Fruit fly (Drosophila melanogaster) whole organism, embryonic: ENCODE measurements around the gene Ublcp1.

Experiments used
- ATbp ChIP-seq: fragments of 200-800 bp; sonication (Bioruptor generic); optimal IDR thresholded peaks from 2 replicates; lab custom pipeline; 2017; ENCODE audit warnings: missing biosample characterization, mild to moderate bottlenecking, missing genetic modification characterization, missing genetic modification reagents
- B-H2 ChIP-seq: fragments of 200-800 bp; sonication (Bioruptor generic); optimal IDR thresholded peaks from 2 replicates; lab custom pipeline; 2018; ENCODE audit warnings: missing biosample characterization, mild to moderate bottlenecking, missing genetic modification characterization
- Bdp1 ChIP-seq: fragments of 200-800 bp; sonication (Bioruptor generic); optimal IDR thresholded peaks from 3 replicates; lab custom pipeline; 2016; ENCODE audit warnings: missing biosample characterization, missing genetic modification characterization
- CG10274 ChIP-seq: fragments of 200-800 bp; sonication (Bioruptor generic); optimal IDR thresholded peaks from 3 replicates; lab custom pipeline; 2017; ENCODE audit warnings: missing biosample characterization, mild to moderate bottlenecking, missing genetic modification characterization
- CG10565 ChIP-seq: fragments of 200-800 bp; sonication (Bioruptor generic); optimal IDR thresholded peaks from 3 replicates; lab custom pipeline; 2016; ENCODE audit warnings: missing biosample characterization, mild to moderate bottlenecking, missing genetic modification characterization
- CG10979 ChIP-seq: fragments of 200-800 bp; sonication (Bioruptor generic); optimal IDR thresholded peaks from 2 replicates; lab custom pipeline; 2018; ENCODE audit warnings: missing biosample characterization, mild to moderate bottlenecking, missing genetic modification characterization, moderate library complexity
- CG12071 ChIP-seq: fragments of 200-800 bp; sonication (Bioruptor generic); optimal IDR thresholded peaks from 3 replicates; lab custom pipeline; 2018; ENCODE audit warnings: missing biosample characterization, mild to moderate bottlenecking, missing genetic modification characterization
- CG12942 ChIP-seq: fragments of 200-800 bp; sonication (Bioruptor generic); optimal IDR thresholded peaks from 3 replicates; lab custom pipeline; 2016; ENCODE audit warnings: missing biosample characterization, missing genetic modification characterization
- CG14667 ChIP-seq: fragments of 200-800 bp; sonication (Bioruptor generic); IDR thresholded peaks from 2 replicates; pipeline ENCODE4 v1.3.6; 2022; ENCODE audit warnings: missing biosample characterization, missing genetic modification characterization
- CG15601 ChIP-seq: fragments of 200-800 bp; sonication (Bioruptor generic); optimal IDR thresholded peaks from 3 replicates; lab custom pipeline; 2019; ENCODE audit warnings: missing biosample characterization, mild to moderate bottlenecking, missing genetic modification characterization, moderate library complexity
- CG16779 ChIP-seq: fragments of 200-800 bp; sonication (Bioruptor generic); IDR thresholded peaks from 2 replicates; pipeline ENCODE4 v1.3.6; 2022; ENCODE audit warnings: missing biosample characterization, missing genetic modification characterization
- CG2120 ChIP-seq: fragments of 200-800 bp; sonication (Bioruptor generic); optimal IDR thresholded peaks from 3 replicates; lab custom pipeline; 2016; ENCODE audit warnings: missing biosample characterization, missing genetic modification characterization
- CG3065 ChIP-seq: fragments of 200-800 bp; sonication (Bioruptor generic); optimal IDR thresholded peaks from 2 replicates; lab custom pipeline; 2016; ENCODE audit warnings: missing biosample characterization, missing genetic modification characterization
- CG32532 ChIP-seq: fragments of 200-800 bp; sonication (Bioruptor generic); IDR thresholded peaks from 2 replicates; pipeline ENCODE4 v1.3.6; 2022; ENCODE audit warnings: missing biosample characterization, missing genetic modification characterization
- CG3281 ChIP-seq: fragments of 200-800 bp; sonication (Bioruptor generic); optimal IDR thresholded peaks from 3 replicates; lab custom pipeline; 2017; ENCODE audit warnings: missing biosample characterization, mild to moderate bottlenecking, missing genetic modification characterization
- CG4282 ChIP-seq: fragments of 200-800 bp; sonication (Bioruptor generic); optimal IDR thresholded peaks from 2 replicates; lab custom pipeline; 2016; ENCODE audit warnings: missing biosample characterization, missing genetic modification characterization
- CG4360 ChIP-seq: fragments of 200-800 bp; sonication (Bioruptor generic); IDR thresholded peaks from 2 replicates; pipeline ENCODE4 v1.3.6; 2022; ENCODE audit warnings: missing biosample characterization, missing genetic modification characterization
- CG43689 ChIP-seq: fragments of 200-800 bp; sonication (Bioruptor generic); IDR thresholded peaks from 2 replicates; pipeline ENCODE4 v1.3.6; 2022; ENCODE audit warnings: missing biosample characterization, missing genetic modification characterization
- CG4854 ChIP-seq: fragments of 200-800 bp; sonication (Bioruptor generic); optimal IDR thresholded peaks from 2 replicates; lab custom pipeline; 2016; ENCODE audit warnings: missing biosample characterization, missing genetic modification characterization, inconsistent platforms
- CG7556 ChIP-seq: fragments of 200-800 bp; sonication (Bioruptor generic); optimal IDR thresholded peaks from 2 replicates; lab custom pipeline; 2017; ENCODE audit warnings: missing biosample characterization, mild to moderate bottlenecking, missing genetic modification characterization
- CG8359 ChIP-seq: fragments of 200-800 bp; sonication (Bioruptor generic); optimal IDR thresholded peaks from 2 replicates; lab custom pipeline; 2017; ENCODE audit warnings: missing biosample characterization, mild to moderate bottlenecking, missing genetic modification characterization, borderline replicate concordance
- CG8478 ChIP-seq: fragments of >200 bp; optimal IDR thresholded peaks from 2 replicates; lab custom pipeline; 2018
- CG9876 ChIP-seq: fragments of 200-800 bp; sonication (Bioruptor generic); optimal IDR thresholded peaks from 2 replicates; lab custom pipeline; 2016; ENCODE audit warnings: missing biosample characterization, missing genetic modification characterization
- CrebB ChIP-seq: fragments of 200-800 bp; sonication (Bioruptor generic); optimal IDR thresholded peaks from 3 replicates; lab custom pipeline; 2018; ENCODE audit warnings: missing biosample characterization, mild to moderate bottlenecking, missing genetic modification characterization
- Dad ChIP-seq: fragments of 200-800 bp; sonication (Bioruptor generic); optimal IDR thresholded peaks from 3 replicates; lab custom pipeline; 2016; ENCODE audit warnings: missing biosample characterization, missing genetic modification characterization
- Doc2 ChIP-seq: fragments of 200-800 bp; sonication (Bioruptor generic); IDR thresholded peaks from 2 replicates; pipeline ENCODE4 v1.3.6; 2022; ENCODE audit warnings: missing biosample characterization, missing genetic modification characterization
- Elba2 ChIP-seq: fragments of 200-800 bp; sonication (Bioruptor generic); optimal IDR thresholded peaks from 3 replicates; lab custom pipeline; 2016; ENCODE audit warnings: missing biosample characterization, missing genetic modification characterization
- Lim3 ChIP-seq: fragments of 200-800 bp; sonication (Bioruptor generic); IDR thresholded peaks from 2 replicates; pipeline ENCODE4 v1.3.6; 2022; ENCODE audit warnings: missing biosample characterization, missing genetic modification characterization
- Med ChIP-seq: fragments of 200-800 bp; sonication (Bioruptor generic); peaks from one replicate; lab custom pipeline; 2016; ENCODE audit warnings: missing biosample characterization, missing genetic modification characterization, mild to moderate bottlenecking, inconsistent platforms, moderate library complexity
- NK7.1 ChIP-seq: fragments of 200-800 bp; sonication (Bioruptor generic); optimal IDR thresholded peaks from 3 replicates; lab custom pipeline; 2016; ENCODE audit warnings: missing biosample characterization, missing genetic modification characterization
- Ptx1 ChIP-seq: fragments of 200-800 bp; sonication (Bioruptor generic); IDR thresholded peaks from 2 replicates; pipeline ENCODE4 v1.3.6; 2022; ENCODE audit warnings: missing biosample characterization, missing genetic modification characterization
- Ravus ChIP-seq: fragments of 200-800 bp; sonication (Bioruptor generic); IDR thresholded peaks from 2 replicates; pipeline ENCODE4 v1.3.6; 2022; ENCODE audit warnings: missing biosample characterization, missing genetic modification characterization
- Ssrp ChIP-seq: fragments of 200-800 bp; sonication (Bioruptor generic); optimal IDR thresholded peaks from 2 replicates; lab custom pipeline; 2018; ENCODE audit warnings: missing biosample characterization, mild to moderate bottlenecking, missing genetic modification characterization, moderate library complexity
- Vsx1 ChIP-seq: fragments of 200-800 bp; sonication (Bioruptor generic); optimal IDR thresholded peaks from 2 replicates; lab custom pipeline; 2017; ENCODE audit warnings: missing biosample characterization, mild to moderate bottlenecking, missing genetic modification characterization, missing genetic modification reagents
- chn ChIP-seq: fragments of 200-800 bp; sonication (Bioruptor generic); optimal IDR thresholded peaks from 2 replicates; lab custom pipeline; 2016; ENCODE audit warnings: missing biosample characterization, missing genetic modification characterization
- crc ChIP-seq: fragments of 200-800 bp; sonication (Bioruptor generic); optimal IDR thresholded peaks from 2 replicates; lab custom pipeline; 2016; ENCODE audit warnings: missing biosample characterization, missing genetic modification characterization
- croc ChIP-seq: fragments of 200-800 bp; sonication (Bioruptor generic); conservative IDR thresholded peaks from 3 replicates; pipeline ENCODE4 v1.3.6; 2022; ENCODE audit warnings: missing biosample characterization, missing genetic modification characterization
- da ChIP-seq: fragments of 200-800 bp; sonication (Bioruptor generic); optimal IDR thresholded peaks from 2 replicates; lab custom pipeline; 2016; ENCODE audit warnings: missing biosample characterization, missing genetic modification characterization
- dati ChIP-seq: fragments of 200-800 bp; sonication (Bioruptor generic); IDR thresholded peaks from 2 replicates; pipeline ENCODE4 v1.3.6; 2022; ENCODE audit warnings: missing biosample characterization, missing genetic modification characterization
- dmrt11E ChIP-seq: fragments of 200-800 bp; sonication (Bioruptor generic); optimal IDR thresholded peaks from 3 replicates; lab custom pipeline; 2018; ENCODE audit warnings: missing biosample characterization, mild to moderate bottlenecking, missing genetic modification characterization, moderate library complexity
- her ChIP-seq: fragments of 200-800 bp; sonication (Bioruptor generic); optimal IDR thresholded peaks from 2 replicates; lab custom pipeline; 2016; ENCODE audit warnings: missing biosample characterization, missing genetic modification characterization
- klu ChIP-seq: fragments of 200-800 bp; sonication (Bioruptor generic); IDR thresholded peaks from 2 replicates; pipeline ENCODE4 v1.3.6; 2022; ENCODE audit warnings: missing biosample characterization, missing genetic modification characterization
- lov ChIP-seq, 2 experiments: fragments of 200-800 bp in 1 of 2; fragments of >200 bp in 1 of 2; sonication (Bioruptor generic) in 1 of 2; IDR thresholded peaks in 1 of 2; optimal IDR thresholded peaks in 1 of 2; 2 replicates in 1 of 2; 3 replicates in 1 of 2; pipeline versions ENCODE4 v1.3.6 to Lab custom; 2017 to 2022; ENCODE audit warnings: missing biosample characterization in 1 of 2, missing genetic modification characterization in 1 of 2
- mirr ChIP-seq: fragments of 200-800 bp; sonication (Bioruptor generic); optimal IDR thresholded peaks from 3 replicates; lab custom pipeline; 2018; ENCODE audit warnings: missing biosample characterization, mild to moderate bottlenecking, missing genetic modification characterization
- pan ChIP-seq, 4 experiments: fragments of >200 bp in 3 of 4; fragments of 200-800 bp in 1 of 4; sonication (Bioruptor generic) in 1 of 4; optimal IDR thresholded peaks in 3 of 4; IDR thresholded peaks in 1 of 4; 2 replicates each; pipeline versions ENCODE4 v1.3.6 to Lab custom; 2017 to 2022; ENCODE audit warnings: missing biosample characterization in 2 of 4, missing genetic modification characterization in 2 of 4, mixed read lengths in 1 of 4
- prd ChIP-seq, 3 experiments: fragments of >200 bp in 2 of 3; fragments of 200-800 bp in 1 of 3; sonication (Bioruptor generic) in 1 of 3; optimal IDR thresholded peaks in 2 of 3; IDR thresholded peaks in 1 of 3; 2 replicates in 2 of 3; 3 replicates in 1 of 3; pipeline versions ENCODE4 v1.3.6 to Lab custom; 2017 to 2022; ENCODE audit warnings: missing biosample characterization in 1 of 3, missing genetic modification characterization in 1 of 3
- ro ChIP-seq: fragments of 200-800 bp; sonication (Bioruptor generic); IDR thresholded peaks from 2 replicates; pipeline ENCODE4 v1.3.6; 2022; ENCODE audit warnings: missing biosample characterization, missing genetic modification characterization
- sc ChIP-seq, 3 experiments: fragments of >200 bp in 2 of 3; fragments of 200-800 bp in 1 of 3; sonication (Bioruptor generic) in 1 of 3; optimal IDR thresholded peaks; 2 replicates in 2 of 3; 3 replicates in 1 of 3; lab custom pipeline; 2017; ENCODE audit warnings: mild to moderate bottlenecking in 1 of 3, missing biosample characterization in 1 of 3, missing genetic modification characterization in 1 of 3, missing genetic modification reagents in 1 of 3
- slp2 ChIP-seq: fragments of 200-800 bp; sonication (Bioruptor generic); optimal IDR thresholded peaks from 2 replicates; lab custom pipeline; 2016; ENCODE audit warnings: missing biosample characterization, missing genetic modification characterization

The Ublcp1 gene

DNA sequence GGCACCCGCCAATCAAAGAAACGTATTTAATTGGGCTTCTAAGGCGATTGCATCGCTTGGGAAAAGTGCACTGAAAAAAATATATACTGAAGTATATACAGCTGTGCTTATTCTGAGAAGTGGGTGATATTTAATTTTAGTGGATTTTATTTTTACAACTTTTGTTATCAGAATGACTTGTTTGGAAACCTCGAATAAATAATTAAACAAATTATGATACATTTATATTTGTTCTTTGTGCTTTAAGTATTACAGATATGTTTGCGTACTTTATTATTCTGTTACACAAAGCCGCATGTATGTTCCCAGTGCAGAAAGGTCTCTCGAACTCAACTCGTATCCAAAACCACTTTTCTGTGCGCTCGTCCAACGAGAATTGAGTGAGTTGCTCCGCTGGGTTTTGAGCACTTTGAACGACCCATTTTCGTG lies 12.6 kb upstream of the Ublcp1 start (continued):
- TF ChIP-seq ATbp (GFP tag; lab: Kevin White, UChicago) (peak; percentile 81), klu (GFP tag; lab: Robert Waterston, UW) (peak; percentile 35; the same call in 1 of the 2 replicates), Med (GFP tag; lab: Kevin White, UChicago) (peak; percentile 71), CG7556 (GFP tag; lab: Kevin White, UChicago) (peak; percentile 84), CG15601 (tag; lab: Kevin White, UChicago) (peak; percentile 76), CG10274 (GFP tag; lab: Kevin White, UChicago) (peak; percentile 43), Dad (GFP tag; lab: Kevin White, UChicago) (no peak), Bdp1 (no peak), dati (GFP tag; lab: Robert Waterston, UW) (peak; percentile 41; the same call in 1 of the 2 replicates), CrebB (peak; percentile 39), lov (optimal IDR thresholded peaks at IDR 0.05; lab: Kevin White, UChicago) (no peak), lov (GFP tag; IDR thresholded peaks at IDR 0.05; lab: Robert Waterston, UW) (no peak), CG2120 (peak; percentile 57), NK7.1 (GFP tag; lab: Kevin White, UChicago) (peak; percentile 28), croc (GFP tag; lab: Robert Waterston, UW) (peak; percentile 66; the same call in 2 of the 3 replicates), CG9876 (GFP tag; lab: Kevin White, UChicago) (no peak), CG10565 (no peak), B-H2 (GFP tag; lab: Kevin White, UChicago) (no peak), CG14667 (GFP tag; lab: Robert Waterston, UW) (peak; percentile 43; the same call in 1 of the 2 replicates), Vsx1 (peak; percentile 73), prd (optimal IDR thresholded peaks at IDR 0.05; lab: Kevin White, UChicago) (no peak), prd (GFP tag; IDR thresholded peaks at IDR 0.05; lab: Robert Waterston, UW) (peak; percentile 75), slp2 (GFP tag; lab: Kevin White, UChicago) (peak; percentile 46), CG4360 (no peak), Lim3 (GFP tag; lab: Robert Waterston, UW) (0 out of 2 replicates have a peak, but pooled peaks have one; percentile 22), CG3065 (GFP tag; lab: Kevin White, UChicago) (no peak), CG12942 (GFP tag; lab: Kevin White, UChicago) (peak; percentile 56), CG10979 (peak; percentile 85), mirr (no peak), pan (optimal IDR thresholded peaks at IDR 0.05; lab: Kevin White, UChicago) (no peak), pan (GFP tag; optimal IDR thresholded peaks at IDR 0.05 in 1 of 2, IDR thresholded peaks at IDR 0.05 in 1 of 2) (peak in 1 of 2 experiments; percentile 53), CG32532 (peak; percentile 60), chn (peak; percentile 31), dmrt11E (peak; percentile 3), da (GFP tag; lab: Kevin White, UChicago) (no peak), CG4854 (GFP tag; lab: Kevin White, UChicago) (peak; percentile 33), Ptx1 (GFP tag; lab: Robert Waterston, UW) (peak; percentile 76), CG8359 (GFP tag; lab: Kevin White, UChicago) (no peak), CG16779 (GFP tag; lab: Robert Waterston, UW) (no peak), sc (optimal IDR thresholded peaks at IDR 0.05; lab: Kevin White, UChicago) (no peak), sc (GFP tag; optimal IDR thresholded peaks at IDR 0.05; lab: Kevin White, UChicago) (peak; percentile 62), Ssrp (peak; percentile 79), Elba2 (GFP tag; lab: Kevin White, UChicago) (no peak), her (GFP tag; lab: Kevin White, UChicago) (no peak), CG3281 (GFP tag; lab: Kevin White, UChicago) (peak; percentile 76), CG4282 (no peak), crc (no peak), CG8478 (lab: Kevin White, UChicago) (no peak), Ravus (GFP tag; lab: Robert Waterston, UW) (no peak; the same call in 1 of the 2 replicates), CG12071 (GFP tag; lab: Kevin White, UChicago) (peak; percentile 43), CG43689 (GFP tag; lab: Robert Waterston, UW) (0 out of 2 replicates have a peak, but pooled peaks have one; percentile 35), ro (no peak), Doc2 (GFP tag; lab: Robert Waterston, UW) (no peak)
